Worm (Caenorhabditis elegans) whole organism, L4 larva: ENCODE data around the gene mbl-1.

ENCODE experiments used
- F37D6.2 ChIP-seq: sonication (generic microtip); optimal IDR thresholded peaks from 2 replicates; lab custom pipeline; 2016; ENCODE audit warnings: mild to moderate bottlenecking, missing genetic modification characterization, missing compliant biosample characterization
- F49E8.2 ChIP-seq: sonication (generic microtip); optimal IDR thresholded peaks from 2 replicates; lab custom pipeline; 2016; ENCODE audit warnings: missing compliant biosample characterization, mild to moderate bottlenecking, missing genetic modification characterization, borderline replicate concordance
- R02D3.7 ChIP-seq: fragments of 150-350 bp; sonication (generic microtip); optimal IDR thresholded peaks from 3 replicates; lab custom pipeline; 2014; ENCODE audit warnings: missing biosample characterization, missing genetic modification characterization
- Y105C5A.15 ChIP-seq: fragments of 200-800 bp; sonication (Bioruptor generic); IDR thresholded peaks from 2 replicates; pipeline ENCODE4 v1.3.6; 2022; ENCODE audit warnings: missing genetic modification characterization, missing compliant biosample characterization
- Y48G9A.11 ChIP-seq: fragments of 200-800 bp; sonication (Bioruptor generic); IDR thresholded peaks from 2 replicates; pipeline ENCODE4 v1.3.6; 2022; ENCODE audit warnings: missing genetic modification reagents, missing genetic modification characterization, missing compliant biosample characterization
- Y5F2A.4 ChIP-seq: fragments of 200-800 bp; sonication (Bioruptor generic); optimal IDR thresholded peaks from 2 replicates; lab custom pipeline; 2018; ENCODE audit warnings: mild to moderate bottlenecking, missing genetic modification characterization, missing compliant biosample characterization
- ZK546.5 ChIP-seq, 2 experiments: sonication (generic microtip); optimal IDR thresholded peaks; 2 replicates each; lab custom pipeline; 2017; ENCODE audit warnings: missing biosample characterization in 2 of 2, missing genetic modification characterization in 2 of 2
- ama-1 ChIP-seq: fragments of 150-350 bp; optimal IDR thresholded peaks from 2 replicates; lab custom pipeline; 2014; ENCODE audit warnings: inconsistent platforms, mixed read lengths
- attf-4 ChIP-seq: sonication (generic microtip); optimal IDR thresholded peaks from 3 replicates; lab custom pipeline; 2017; ENCODE audit warnings: missing biosample characterization, missing genetic modification characterization
- ceh-28 ChIP-seq: fragments of 150-350 bp; optimal IDR thresholded peaks from 2 replicates; lab custom pipeline; 2014; ENCODE audit warnings: missing biosample characterization, missing genetic modification reagents, missing genetic modification characterization
- ceh-62 ChIP-seq: sonication (generic microtip); optimal IDR thresholded peaks from 2 replicates; lab custom pipeline; 2017; ENCODE audit warnings: missing biosample characterization, missing genetic modification characterization
- ces-1 ChIP-seq: fragments of 150-350 bp; sonication (generic microtip); optimal IDR thresholded peaks from 4 replicates; lab custom pipeline; 2014; ENCODE audit warnings: missing biosample characterization, missing genetic modification reagents, missing genetic modification characterization
- daf-19 ChIP-seq: fragments of 200-800 bp; sonication (Bioruptor generic); conservative IDR thresholded peaks from 2 replicates; pipeline ENCODE4 v1.3.6; 2022; ENCODE audit warnings: missing genetic modification characterization, missing compliant biosample characterization
- daf-8 ChIP-seq: fragments of 200-800 bp; sonication (Bioruptor generic); IDR thresholded peaks from 2 replicates; pipeline ENCODE4 v1.3.6; 2022; ENCODE audit warnings: missing genetic modification characterization, missing compliant biosample characterization
- dmd-6 ChIP-seq: fragments of 200-800 bp; sonication (Bioruptor generic); IDR thresholded peaks from 2 replicates; pipeline ENCODE4 v1.3.6; 2022; ENCODE audit warnings: missing genetic modification reagents, missing genetic modification characterization, missing compliant biosample characterization
- dpl-1 ChIP-seq: fragments of 150-350 bp; optimal IDR thresholded peaks from 2 replicates; lab custom pipeline; 2014; ENCODE audit warnings: missing biosample characterization, missing genetic modification reagents, missing genetic modification characterization
- duxl-1 ChIP-seq: sonication (generic microtip); optimal IDR thresholded peaks from 2 replicates; lab custom pipeline; 2016; ENCODE audit warnings: mild to moderate bottlenecking, missing genetic modification characterization, moderate library complexity, missing compliant biosample characterization; ENCODE audit not compliant: poor library complexity
- dve-1 ChIP-seq: sonication (generic microtip); optimal IDR thresholded peaks from 2 replicates; lab custom pipeline; 2017; ENCODE audit warnings: antibody characterized with exemption, mild to moderate bottlenecking, missing genetic modification characterization, missing compliant biosample characterization; ENCODE audit not compliant: insufficient read depth
- egl-43 ChIP-seq: fragments of 200-800 bp; sonication (Bioruptor generic); IDR thresholded peaks from 2 replicates; pipeline ENCODE4 v1.3.6; 2022; ENCODE audit warnings: missing genetic modification reagents, missing genetic modification characterization, missing compliant biosample characterization
- gei-8 ChIP-seq: fragments of 200-800 bp; sonication (Bioruptor generic); optimal IDR thresholded peaks from 2 replicates; lab custom pipeline; 2018; ENCODE audit warnings: mild to moderate bottlenecking, missing genetic modification characterization, missing compliant biosample characterization
- hlh-30 ChIP-seq: sonication (generic microtip); optimal IDR thresholded peaks from 2 replicates; lab custom pipeline; 2017; ENCODE audit warnings: antibody characterized with exemption, mild to moderate bottlenecking, missing genetic modification characterization, missing compliant biosample characterization; ENCODE audit not compliant: insufficient read depth
- hmg-1.1 ChIP-seq: fragments of 200-800 bp; sonication (Bioruptor generic); IDR thresholded peaks from 2 replicates; pipeline ENCODE4 v1.3.6; 2022; ENCODE audit warnings: missing genetic modification reagents, missing genetic modification characterization, missing compliant biosample characterization
- lin-1 ChIP-seq: fragments of 200-800 bp; sonication (Bioruptor generic); IDR thresholded peaks from 2 replicates; pipeline ENCODE4 v1.3.6; 2022; ENCODE audit warnings: missing genetic modification reagents, missing genetic modification characterization, missing compliant biosample characterization
- lin-15B ChIP-seq: fragments of 150-350 bp; sonication (generic microtip); optimal IDR thresholded peaks from 3 replicates; lab custom pipeline; 2014; ENCODE audit warnings: missing biosample characterization, missing genetic modification characterization
- lin-29 ChIP-seq: fragments of 200-800 bp; sonication (Bioruptor generic); IDR thresholded peaks from 2 replicates; pipeline ENCODE4 v1.3.6; 2022; ENCODE audit warnings: missing genetic modification reagents, missing genetic modification characterization, missing compliant biosample characterization
- lin-39 ChIP-seq: fragments of 150-350 bp; optimal IDR thresholded peaks from 2 replicates; lab custom pipeline; 2014; ENCODE audit warnings: missing biosample characterization, missing genetic modification reagents, missing genetic modification characterization
- lir-3 ChIP-seq: sonication (generic microtip); optimal IDR thresholded peaks from 2 replicates; lab custom pipeline; 2016; ENCODE audit warnings: mild to moderate bottlenecking, missing genetic modification characterization, missing compliant biosample characterization
- madf-9 ChIP-seq: fragments of 200-800 bp; sonication (Bioruptor generic); conservative IDR thresholded peaks from 2 replicates; pipeline ENCODE4 v1.3.6; 2022; ENCODE audit warnings: missing genetic modification reagents, missing genetic modification characterization, missing compliant biosample characterization
- mdl-1 ChIP-seq, 2 experiments: fragments of 150-350 bp in 1 of 2; sonication (generic microtip) in 1 of 2; optimal IDR thresholded peaks; 2 replicates each; lab custom pipeline; 2014 to 2017; ENCODE audit warnings: missing biosample characterization in 2 of 2, missing genetic modification characterization in 2 of 2
- mdt-29 ChIP-seq: fragments of 200-800 bp; sonication (Bioruptor generic); IDR thresholded peaks from 2 replicates; pipeline ENCODE4 v1.3.6; 2022; ENCODE audit warnings: missing genetic modification reagents, missing genetic modification characterization, missing compliant biosample characterization
- mes-2 ChIP-seq: sonication (generic microtip); optimal IDR thresholded peaks from 2 replicates; lab custom pipeline; 2016; ENCODE audit warnings: missing genotype, mild to moderate bottlenecking, missing genetic modification characterization, missing compliant biosample characterization; ENCODE audit not compliant: poor library complexity, severe bottlenecking
- nhr-102 ChIP-seq: sonication (generic microtip); optimal IDR thresholded peaks from 2 replicates; lab custom pipeline; 2016; ENCODE audit warnings: mild to moderate bottlenecking, missing genetic modification characterization, moderate library complexity, missing compliant biosample characterization
- nhr-237 ChIP-seq: sonication (generic microtip); optimal IDR thresholded peaks from 2 replicates; lab custom pipeline; 2017; ENCODE audit warnings: missing biosample characterization, missing genetic modification characterization
- nhr-48 ChIP-seq: sonication (generic microtip); optimal IDR thresholded peaks from 2 replicates; lab custom pipeline; 2016; ENCODE audit warnings: mild to moderate bottlenecking, missing genetic modification characterization, missing compliant biosample characterization
- nhr-76 ChIP-seq: fragments of 150-350 bp; optimal IDR thresholded peaks from 2 replicates; lab custom pipeline; 2014; ENCODE audit warnings: missing biosample characterization, missing genetic modification characterization
- php-3 ChIP-seq: fragments of 200-800 bp; sonication (Bioruptor generic); IDR thresholded peaks from 2 replicates; pipeline ENCODE4 v1.3.6; 2022; ENCODE audit warnings: missing genetic modification reagents, missing genetic modification characterization, missing compliant biosample characterization
- rbr-2 ChIP-seq: sonication (generic microtip); optimal IDR thresholded peaks from 2 replicates; lab custom pipeline; 2016; ENCODE audit warnings: missing genotype, missing genetic modification characterization, missing compliant biosample characterization
- saeg-2 ChIP-seq: fragments of 200-800 bp; sonication (Bioruptor generic); IDR thresholded peaks from 2 replicates; pipeline ENCODE4 v1.3.6; 2022; ENCODE audit warnings: missing genetic modification reagents, missing genetic modification characterization, missing compliant biosample characterization
- set-16 ChIP-seq: fragments of 200-800 bp; sonication (Bioruptor generic); IDR thresholded peaks from 2 replicates; pipeline ENCODE4 v1.3.6; 2022; ENCODE audit warnings: missing genetic modification reagents, missing genetic modification characterization, missing compliant biosample characterization
- snpc-1.2 ChIP-seq: fragments of 200-800 bp; sonication (Bioruptor generic); IDR thresholded peaks from 2 replicates; pipeline ENCODE4 v1.3.6; 2022; ENCODE audit warnings: missing genetic modification reagents, missing genetic modification characterization, missing compliant biosample characterization
- snpc-4 ChIP-seq: fragments of 150-350 bp; optimal IDR thresholded peaks from 2 replicates; lab custom pipeline; 2014; ENCODE audit warnings: missing biosample characterization, missing genetic modification characterization
- tag-97 ChIP-seq: fragments of 200-800 bp; sonication (Bioruptor generic); IDR thresholded peaks from 2 replicates; pipeline ENCODE4 v1.3.6; 2022; ENCODE audit warnings: missing genetic modification characterization, missing compliant biosample characterization
- tra-1 ChIP-seq: fragments of 200-800 bp; sonication (Bioruptor generic); IDR thresholded peaks from 2 replicates; pipeline ENCODE4 v1.3.6; 2022; ENCODE audit warnings: missing genetic modification reagents, missing genetic modification characterization, missing compliant biosample characterization
- unc-62 ChIP-seq, 3 experiments: fragments of 150-350 bp in 1 of 3; sonication (generic microtip); optimal IDR thresholded peaks in 2 of 3; peaks in 1 of 3; 1 replicate in 1 of 3; 2 replicates in 2 of 3; lab custom pipeline; 2014 to 2017; ENCODE audit warnings: missing biosample characterization in 3 of 3, missing genetic modification characterization in 3 of 3, missing genetic modification reagents in 3 of 3, missing genotype in 1 of 3
- zag-1 ChIP-seq: fragments of 150-350 bp; optimal IDR thresholded peaks from 2 replicates; lab custom pipeline; 2014; ENCODE audit warnings: missing biosample characterization, missing genetic modification characterization
- ztf-7 ChIP-seq: fragments of 150-350 bp; optimal IDR thresholded peaks from 2 replicates; lab custom pipeline; 2014; ENCODE audit warnings: missing biosample characterization, missing genetic modification characterization

mbl-1 gene

ce11 chrX:16978308-16978707, at the start of gene mbl-1:
TSS of gene mbl-1 (plus strand) at chrX:16978608.
- TF ChIP-seq nhr-76 (tag; lab: Kevin White, UChicago) (no peak), tra-1 (GFP tag; lab: Robert Waterston, UW) (no peak), unc-62 (GFP tag; optimal IDR thresholded peaks at IDR 0.05 in 1 of 2; lab: Kevin White, UChicago) (peak in 1 of 2 experiments; percentile 85), unc-62 (tag; optimal IDR thresholded peaks at IDR 0.05; lab: Kevin White, UChicago) (no peak)

- TF ChIP-seq hmg-1.1 (GFP tag; lab: Robert Waterston, UW) (peak; percentile 96), Y105C5A.15 (GFP tag; lab: Robert Waterston, UW) (no peak), mes-2 (tag; lab: Kevin White, UChicago) (peak; percentile 78), nhr-237 (peak; percentile 62), F37D6.2 (tag; lab: Kevin White, UChicago) (peak; percentile 93), lir-3 (tag; lab: Kevin White, UChicago) (no peak), unc-62 (GFP tag; optimal IDR thresholded peaks at IDR 0.05 in 1 of 2; lab: Kevin White, UChicago) (peak; percentile 34 to 100), unc-62 (tag; optimal IDR thresholded peaks at IDR 0.05; lab: Kevin White, UChicago) (no peak), nhr-48 (peak; percentile 95), madf-9 (peak; percentile 92), duxl-1 (tag; lab: Kevin White, UChicago) (peak; percentile 84), tag-97 (GFP tag; lab: Robert Waterston, UW) (no peak), dve-1 (tag; lab: Kevin White, UChicago) (peak; percentile 99), dmd-6 (peak; percentile 98), ces-1 (GFP tag; lab: Kevin White, UChicago) (no peak), nhr-102 (peak; percentile 95), lin-15B (tag; lab: Kevin White, UChicago) (no peak), ztf-7 (tag; lab: Kevin White, UChicago) (peak; percentile 81), lin-1 (GFP tag; lab: Robert Waterston, UW) (no peak; the same call in 1 of the 2 replicates), R02D3.7 (no peak), gei-8 (GFP tag; lab: Kevin White, UChicago) (peak; percentile 96), mdl-1 (tag; optimal IDR thresholded peaks at IDR 0.05; lab: Kevin White, UChicago) (peak; percentile 97 to 98), nhr-76 (tag; lab: Kevin White, UChicago) (peak; percentile 6), daf-19 (GFP tag; lab: Robert Waterston, UW) (no peak), tra-1 (GFP tag; lab: Robert Waterston, UW) (peak; percentile 95), attf-4 (peak; percentile 52), zag-1 (tag; lab: Kevin White, UChicago) (peak; percentile 74), dpl-1 (GFP tag; lab: Kevin White, UChicago) (peak; percentile 68), snpc-1.2 (GFP tag; lab: Robert Waterston, UW) (no peak), lin-39 (tag; lab: Kevin White, UChicago) (peak; percentile 29), hlh-30 (tag; lab: Kevin White, UChicago) (peak; percentile 100), ZK546.5 (tag; optimal IDR thresholded peaks at IDR 0.05; lab: Kevin White, UChicago) (peak in 1 of 2 experiments; percentile 32), Y5F2A.4 (GFP tag; lab: Kevin White, UChicago) (no peak), mdt-29 (peak; percentile 100), egl-43 (GFP tag; lab: Robert Waterston, UW) (peak; percentile 90), php-3 (GFP tag; lab: Robert Waterston, UW) (peak; percentile 90), ceh-28 (tag; lab: Kevin White, UChicago) (peak; percentile 67), set-16 (GFP tag; lab: Robert Waterston, UW) (peak; percentile 98), lin-29 (GFP tag; lab: Robert Waterston, UW) (peak; percentile 66; the same call in 1 of the 2 replicates), saeg-2 (GFP tag; lab: Robert Waterston, UW) (peak; percentile 92), F49E8.2 (no peak), rbr-2 (tag; lab: Kevin White, UChicago) (peak; percentile 97), daf-8 (GFP tag; lab: Robert Waterston, UW) (no peak; the same call in 1 of the 2 replicates), ceh-62 (no peak), Y48G9A.11 (GFP tag; lab: Robert Waterston, UW) (no peak), snpc-4 (tag; lab: Kevin White, UChicago) (peak; percentile 47), ama-1 (lab: Kevin White, UChicago) (peak; percentile 100)
Observed at ce11 chrX:16929560-16930332, 48.7 kb upstream of the mbl-1 start.
